Worm (Caenorhabditis elegans) whole organism, young adult: ENCODE data around the gene act-3.

Source experiments
- ama-1 ChIP-seq, 3 experiments: fragments of 150-350 bp in 1 of 3; sonication (generic microtip) in 2 of 3; optimal IDR thresholded peaks; 2 replicates each; lab custom pipeline; 2014 to 2018; ENCODE audit warnings: missing biosample characterization in 2 of 3, missing genetic modification characterization in 2 of 3, missing genetic modification reagents in 2 of 3
- ceh-40 ChIP-seq: fragments of 200-800 bp; sonication (Bioruptor generic); IDR thresholded peaks from 2 replicates; pipeline ENCODE4 v1.3.6; 2022; ENCODE audit warnings: missing genetic modification characterization, missing compliant biosample characterization
- nfya-1 ChIP-seq: sonication (generic microtip); optimal IDR thresholded peaks from 2 replicates; lab custom pipeline; 2017; ENCODE audit warnings: antibody characterized with exemption, missing compliant biosample characterization, missing genetic modification characterization, borderline replicate concordance; ENCODE audit not compliant: insufficient read depth

DNA sequence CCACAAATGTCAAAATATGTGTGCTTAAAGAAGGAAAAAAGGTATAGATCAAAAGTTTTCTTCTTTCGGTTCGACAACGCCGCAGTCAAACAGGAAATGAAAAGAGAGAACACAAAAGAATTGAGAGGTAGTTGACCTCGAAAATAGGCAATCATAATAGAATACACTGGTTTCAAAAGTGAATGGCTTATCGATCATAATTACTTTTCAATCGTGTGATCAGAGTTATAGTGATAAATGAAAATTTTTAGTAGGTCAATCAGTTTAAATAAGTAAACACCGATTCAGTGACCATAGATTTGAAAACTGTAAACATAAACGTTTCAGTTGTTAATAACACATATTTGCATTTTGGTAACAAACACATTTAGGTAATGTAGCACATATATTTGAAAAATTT lies 3.9 kb downstream of the act-3 start:
- TF ChIP-seq ama-1 (optimal IDR thresholded peaks at IDR 0.05; lab: Kevin White, UChicago): no peak
- no peak for TF ChIP-seq ama-1 (GFP tag; optimal IDR thresholded peaks at IDR 0.05; lab: Kevin White, UChicago)
- TF ChIP-seq ceh-40 (GFP tag; lab: Robert Waterston, UW): no peak
- TF ChIP-seq nfya-1 (tag; lab: Kevin White, UChicago): no peak
